Fruit fly (Drosophila melanogaster): Measurements from ENCODE around the gene Mettl3.

- TF ChIP-seq Atf6 (GFP tag; IDR thresholded peaks at IDR 0.05): no peak
- no peak for TF ChIP-seq CG11247 (GFP tag; IDR thresholded peaks at IDR 0.05)
- TF ChIP-seq CG2678 (tag; optimal IDR thresholded peaks at IDR 0.05): no peak
- TF ChIP-seq Asciz (GFP tag; optimal IDR thresholded peaks at IDR 0.05): no peak
- no peak for TF ChIP-seq CG17186 (GFP tag; optimal IDR thresholded peaks at IDR 0.05)
- TF ChIP-seq tx (GFP tag; optimal IDR thresholded peaks at IDR 0.05): no peak
- no peak for TF ChIP-seq ftz-f1 (GFP tag; optimal IDR thresholded peaks at IDR 0.05)
- no peak for TF ChIP-seq gce (GFP tag; IDR thresholded peaks at IDR 0.05)
- no peak for TF ChIP-seq CG8359 (GFP tag; optimal IDR thresholded peaks at IDR 0.05; ENCODE audit: borderline replicate concordance)
- TF ChIP-seq CG10462 (GFP tag; optimal IDR thresholded peaks at IDR 0.05): no peak
- no peak for TF ChIP-seq CG10147 (GFP tag; optimal IDR thresholded peaks at IDR 0.05)
- TF ChIP-seq Mes4 (GFP tag; optimal IDR thresholded peaks at IDR 0.05): no peak
These were observed 16.5 kb upstream of the Mettl3 start for dm6 chr3R:24015449-24015848.

Measured in whole organism, embryonic.